Worm (Caenorhabditis elegans) whole organism, L1 larva: ENCODE results near the gene ZK177.11.

Experiments
- C16A3.4 ChIP-seq: fragments of 150-350 bp; optimal IDR thresholded peaks from 2 replicates; lab custom pipeline; 2014; ENCODE audit warnings: missing biosample characterization, missing genetic modification characterization
- Y116A8C.19 ChIP-seq: sonication (generic microtip); optimal IDR thresholded peaks from 2 replicates; lab custom pipeline; 2016; ENCODE audit warnings: missing compliant biosample characterization, missing genetic modification characterization, borderline replicate concordance
- alr-1 ChIP-seq: fragments of 200-800 bp; sonication (Bioruptor generic); optimal IDR thresholded peaks from 2 replicates; lab custom pipeline; 2018; ENCODE audit warnings: borderline replicate concordance, mild to moderate bottlenecking, missing genetic modification characterization, missing compliant biosample characterization
- ama-1 ChIP-seq: fragments of 150-350 bp; optimal IDR thresholded peaks from 2 replicates; lab custom pipeline; 2014
- blmp-1 ChIP-seq: fragments of 150-350 bp; optimal IDR thresholded peaks from 2 replicates; lab custom pipeline; 2014; ENCODE audit warnings: missing biosample characterization, missing genetic modification characterization
- ceh-8 ChIP-seq: fragments of 200-800 bp; sonication (Bioruptor generic); optimal IDR thresholded peaks from 2 replicates; lab custom pipeline; 2018; ENCODE audit warnings: mild to moderate bottlenecking, missing genetic modification characterization, moderate library complexity, missing compliant biosample characterization
- ceh-82 ChIP-seq, 3 experiments: fragments of 150-350 bp in 1 of 3; sonication (generic microtip) in 2 of 3; optimal IDR thresholded peaks; 2 replicates each; lab custom pipeline; 2014 to 2017; ENCODE audit warnings: missing biosample characterization in 3 of 3, missing genetic modification characterization in 3 of 3
- ceh-88 ChIP-seq: fragments of 200-800 bp; sonication (Bioruptor generic); IDR thresholded peaks from 2 replicates; pipeline ENCODE4 v1.3.6; 2022; ENCODE audit warnings: missing genetic modification characterization, missing compliant biosample characterization
- ceh-90 ChIP-seq: sonication (generic microtip); optimal IDR thresholded peaks from 2 replicates; lab custom pipeline; 2016; ENCODE audit warnings: missing genetic modification characterization, missing compliant biosample characterization
- dpl-1 ChIP-seq, 3 experiments: fragments of 150-350 bp in 2 of 3; sonication (generic microtip) in 1 of 3; optimal IDR thresholded peaks; 2 replicates each; lab custom pipeline; 2014 to 2017; ENCODE audit warnings: missing biosample characterization in 3 of 3, missing genetic modification characterization in 3 of 3, missing genetic modification reagents in 3 of 3
- dsc-1 ChIP-seq: sonication (generic microtip); optimal IDR thresholded peaks from 2 replicates; lab custom pipeline; 2016; ENCODE audit warnings: mild to moderate bottlenecking, missing genetic modification characterization, missing compliant biosample characterization
- efl-1 ChIP-seq, 4 experiments: fragments of 150-350 bp; optimal IDR thresholded peaks in 3 of 4; peaks in 1 of 4; 1 replicate in 1 of 4; 2 replicates in 3 of 4; lab custom pipeline; 2014; ENCODE audit warnings: missing biosample characterization in 2 of 4, missing genetic modification characterization in 2 of 4, missing genetic modification reagents in 2 of 4
- fkh-10 ChIP-seq: sonication (generic microtip); optimal IDR thresholded peaks from 2 replicates; lab custom pipeline; 2017; ENCODE audit warnings: missing biosample characterization, missing genetic modification reagents, missing genetic modification characterization
- fkh-4 ChIP-seq: sonication (generic microtip); optimal IDR thresholded peaks from 2 replicates; lab custom pipeline; 2016; ENCODE audit warnings: missing compliant biosample characterization, missing genetic modification characterization, borderline replicate concordance
- hlh-17 ChIP-seq: fragments of 200-800 bp; sonication (Bioruptor generic); optimal IDR thresholded peaks from 2 replicates; lab custom pipeline; 2018; ENCODE audit warnings: missing genetic modification characterization, mild to moderate bottlenecking, missing compliant biosample characterization, moderate library complexity, borderline replicate concordance
- isw-1 ChIP-seq: fragments of 200-800 bp; sonication (Bioruptor generic); IDR thresholded peaks from 2 replicates; pipeline ENCODE4 v1.3.6; 2022; ENCODE audit warnings: missing genetic modification characterization, missing compliant biosample characterization
- jun-1 ChIP-seq: fragments of 150-350 bp; optimal IDR thresholded peaks from 2 replicates; lab custom pipeline; 2014; ENCODE audit warnings: missing biosample characterization, missing genetic modification reagents, missing genetic modification characterization
- lin-15B ChIP-seq: fragments of 150-350 bp; sonication (generic microtip); optimal IDR thresholded peaks from 3 replicates; lab custom pipeline; 2014; ENCODE audit warnings: missing biosample characterization, missing genetic modification characterization
- lsy-2 ChIP-seq, 2 experiments: fragments of 150-350 bp; optimal IDR thresholded peaks; 2 replicates each; lab custom pipeline; 2014; ENCODE audit warnings: missing biosample characterization in 2 of 2, missing genetic modification characterization in 2 of 2
- mab-9 ChIP-seq: fragments of 200-800 bp; sonication (Bioruptor generic); IDR thresholded peaks from 2 replicates; pipeline ENCODE4 v1.3.6; 2022; ENCODE audit warnings: missing genetic modification reagents, missing genetic modification characterization, missing compliant biosample characterization
- nhr-11 ChIP-seq: fragments of 150-350 bp; optimal IDR thresholded peaks from 2 replicates; lab custom pipeline; 2014; ENCODE audit warnings: missing biosample characterization, missing genetic modification characterization
- nhr-19 ChIP-seq: fragments of 200-800 bp; sonication (Bioruptor generic); conservative IDR thresholded peaks from 2 replicates; pipeline ENCODE4 v1.3.6; 2022; ENCODE audit warnings: missing genetic modification characterization, missing compliant biosample characterization
- nhr-28 ChIP-seq: fragments of 150-350 bp; optimal IDR thresholded peaks from 2 replicates; lab custom pipeline; 2014; ENCODE audit warnings: missing biosample characterization, missing genetic modification characterization
- nhr-76 ChIP-seq: sonication (generic microtip); optimal IDR thresholded peaks from 2 replicates; lab custom pipeline; 2017; ENCODE audit warnings: missing biosample characterization, missing genetic modification characterization
- nhr-77 ChIP-seq: fragments of 150-350 bp; optimal IDR thresholded peaks from 2 replicates; lab custom pipeline; 2014; ENCODE audit warnings: missing biosample characterization, missing genetic modification characterization
- nhr-84 ChIP-seq: sonication (generic microtip); optimal IDR thresholded peaks from 2 replicates; lab custom pipeline; 2017; ENCODE audit warnings: missing biosample characterization, missing genetic modification characterization
- nhr-90 ChIP-seq: sonication (generic microtip); optimal IDR thresholded peaks from 2 replicates; lab custom pipeline; 2016; ENCODE audit warnings: mild to moderate bottlenecking, missing genetic modification characterization, missing compliant biosample characterization; ENCODE audit not compliant: poor library complexity
- pax-3 ChIP-seq: fragments of 200-800 bp; sonication (Bioruptor generic); optimal IDR thresholded peaks from 2 replicates; lab custom pipeline; 2018; ENCODE audit warnings: mild to moderate bottlenecking, missing genetic modification characterization, moderate library complexity, missing compliant biosample characterization
- pqm-1 ChIP-seq: sonication (generic microtip); optimal IDR thresholded peaks from 3 replicates; lab custom pipeline; 2017; ENCODE audit warnings: missing biosample characterization, missing genetic modification characterization
- rnt-1 ChIP-seq: sonication (generic microtip); optimal IDR thresholded peaks from 2 replicates; lab custom pipeline; 2016; ENCODE audit warnings: mild to moderate bottlenecking, missing genetic modification characterization, moderate library complexity, missing compliant biosample characterization
- skn-1 ChIP-seq: fragments of 150-350 bp; optimal IDR thresholded peaks from 2 replicates; lab custom pipeline; 2014; ENCODE audit warnings: missing biosample characterization, missing genetic modification characterization
- snpc-4 ChIP-seq: fragments of 150-350 bp; optimal IDR thresholded peaks from 2 replicates; lab custom pipeline; 2014; ENCODE audit warnings: missing biosample characterization, missing genetic modification characterization
- sup-37 ChIP-seq: fragments of 200-800 bp; sonication (Bioruptor generic); optimal IDR thresholded peaks from 2 replicates; lab custom pipeline; 2018; ENCODE audit warnings: mild to moderate bottlenecking, missing genetic modification characterization, missing compliant biosample characterization
- unc-130 ChIP-seq: fragments of 150-350 bp; optimal IDR thresholded peaks from 2 replicates; lab custom pipeline; 2017; ENCODE audit warnings: missing biosample characterization, missing genetic modification characterization, inconsistent platforms
- unc-86 ChIP-seq: sonication (generic microtip); optimal IDR thresholded peaks from 2 replicates; lab custom pipeline; 2016; ENCODE audit warnings: missing genetic modification characterization, missing compliant biosample characterization
- ztf-11 ChIP-seq, 2 experiments: sonication (generic microtip); optimal IDR thresholded peaks; 2 replicates each; lab custom pipeline; 2016 to 2017; ENCODE audit warnings: missing genetic modification characterization in 2 of 2, missing biosample characterization in 1 of 2, missing compliant biosample characterization in 1 of 2

The ZK177.11 gene

DNA sequence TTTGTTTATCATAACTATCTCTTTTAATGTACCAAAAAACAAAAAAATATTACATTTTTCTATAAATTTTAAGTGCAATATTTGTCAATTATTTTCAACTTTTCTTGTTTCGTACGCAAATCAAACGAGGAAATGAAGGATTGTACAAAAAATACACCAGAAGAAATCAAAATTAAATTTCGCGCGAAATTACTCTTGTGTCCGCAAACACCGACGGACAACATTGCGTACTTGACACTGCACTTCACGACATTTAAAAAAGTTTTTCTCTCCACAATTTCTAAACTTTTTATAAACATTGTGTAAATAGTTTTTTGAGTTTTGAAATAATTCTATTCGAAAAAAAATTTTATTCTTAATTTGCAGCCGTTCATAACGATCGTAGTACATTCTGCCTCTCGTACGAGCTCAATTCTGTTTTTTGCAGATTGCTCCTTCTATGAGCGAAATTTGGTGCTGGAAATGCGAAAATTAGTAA lies 48.8 kb upstream of the ZK177.11 start, which contains the start of gene mrps-16 (continued):
- TF ChIP-seq unc-130 (tag; lab: Kevin White, UChicago): peak; percentile 58
- TF ChIP-seq ceh-82 (tag; optimal IDR thresholded peaks at IDR 0.05; lab: Kevin White, UChicago): peak; percentile 51 to 73 (median 67)
- TF ChIP-seq dsc-1 (tag; lab: Kevin White, UChicago): peak; percentile 59
- no peak for TF ChIP-seq pqm-1 (tag; lab: Kevin White, UChicago)
- no peak for TF ChIP-seq Y116A8C.19
- peak; percentile 96 to 98 (median 97) for TF ChIP-seq dpl-1 (GFP tag; optimal IDR thresholded peaks at IDR 0.05; lab: Kevin White, UChicago)
- peak; percentile 6 for TF ChIP-seq ceh-8 (GFP tag; lab: Kevin White, UChicago)
- TF ChIP-seq pax-3 (tag; lab: Kevin White, UChicago): no peak
- peak; percentile 59 for TF ChIP-seq blmp-1 (tag; lab: Kevin White, UChicago)
- peak; percentile 52 for TF ChIP-seq skn-1
- peak; percentile 31 for TF ChIP-seq lin-15B (tag; lab: Kevin White, UChicago)
- TF ChIP-seq hlh-17 (GFP tag; lab: Kevin White, UChicago): no peak
- peak; percentile 58 for TF ChIP-seq unc-86 (tag; lab: Kevin White, UChicago)
- peak; percentile 80 for TF ChIP-seq C16A3.4
- TF ChIP-seq snpc-4 (tag; lab: Kevin White, UChicago): peak; percentile 38
- no peak for TF ChIP-seq ceh-88
- peak; percentile 37 for TF ChIP-seq nhr-77 (tag; lab: Kevin White, UChicago)
- TF ChIP-seq fkh-10 (GFP tag; lab: Kevin White, UChicago): no peak
- no peak for TF ChIP-seq nhr-84 (tag; lab: Kevin White, UChicago)

DNA sequence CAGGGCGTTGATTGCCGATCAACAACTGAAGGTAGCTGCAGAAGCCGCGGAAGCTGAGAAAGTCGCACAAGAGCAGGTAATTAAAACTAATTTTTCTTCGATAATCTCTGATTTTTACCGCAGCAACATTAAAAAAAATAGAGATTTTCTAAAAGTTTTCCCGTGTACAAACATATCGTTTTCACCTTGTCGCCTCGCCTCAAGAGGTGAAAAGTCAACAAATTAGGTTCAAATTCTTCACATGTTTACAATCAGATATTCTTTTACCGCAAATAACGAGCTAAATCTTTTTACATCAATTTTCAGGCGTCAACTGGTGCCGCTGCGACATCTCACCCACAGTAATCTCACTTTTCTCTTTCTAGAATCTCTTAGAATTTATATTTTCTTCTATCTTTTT lies 47.8 kb upstream of the ZK177.11 start, which contains the start of gene ilcr-2:
Gene ilcr-2 (plus strand): TSS at position 301 of the 400 bp plus-strand sequence.
- TF ChIP-seq jun-1 (tag; lab: Kevin White, UChicago): no peak
- TF ChIP-seq rnt-1 (tag; lab: Kevin White, UChicago): no peak
- no peak for TF ChIP-seq alr-1 (tag; lab: Kevin White, UChicago)
- TF ChIP-seq skn-1: no peak
- no peak for TF ChIP-seq ceh-88
- TF ChIP-seq nhr-90 (tag; lab: Kevin White, UChicago): no peak
- TF ChIP-seq nhr-11 (tag; lab: Kevin White, UChicago): no peak
- no peak for TF ChIP-seq unc-130 (tag; lab: Kevin White, UChicago)
- no peak for TF ChIP-seq snpc-4 (tag; lab: Kevin White, UChicago)
- no peak for TF ChIP-seq ztf-11 (tag; optimal IDR thresholded peaks at IDR 0.05; lab: Kevin White, UChicago)
- no peak for TF ChIP-seq nhr-28 (tag; lab: Kevin White, UChicago)
- no peak for TF ChIP-seq nhr-76 (tag; lab: Kevin White, UChicago)
- no peak for TF ChIP-seq nhr-19 (GFP tag; lab: Robert Waterston, UW)
- no peak for TF ChIP-seq ama-1 (lab: Kevin White, UChicago)
- no peak for TF ChIP-seq sup-37 (GFP tag; lab: Kevin White, UChicago)
- TF ChIP-seq lsy-2 (tag; optimal IDR thresholded peaks at IDR 0.05; lab: Kevin White, UChicago): no peak
- TF ChIP-seq pax-3 (tag; lab: Kevin White, UChicago): no peak
- TF ChIP-seq ceh-90: no peak

DNA sequence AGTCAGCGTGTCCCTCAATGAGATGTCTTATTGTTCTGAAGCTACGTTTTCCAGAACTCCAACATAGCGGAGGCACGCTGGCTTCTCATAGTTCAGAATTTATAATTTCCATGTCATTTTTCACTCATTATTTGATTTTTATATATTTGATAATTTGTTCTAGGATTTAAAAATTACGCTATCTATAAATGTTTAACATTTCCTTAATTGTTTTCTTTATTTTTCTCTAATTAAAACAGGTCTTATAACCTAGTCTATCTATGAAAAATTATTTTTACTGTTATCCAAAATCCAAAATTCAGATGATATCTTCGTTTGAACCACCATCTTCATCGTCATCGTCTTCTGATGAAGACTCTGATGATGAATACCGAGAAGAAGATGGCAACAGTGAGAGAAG lies 44.4 kb upstream of the ZK177.11 start, which contains the start of gene F56D1.1:
Gene F56D1.1 (plus strand): TSS at position 301 of the 400 bp plus-strand sequence.
- no peak for TF ChIP-seq isw-1 (GFP tag; lab: Robert Waterston, UW)
- no peak for TF ChIP-seq nhr-77 (tag; lab: Kevin White, UChicago)
- no peak for TF ChIP-seq mab-9 (GFP tag; lab: Robert Waterston, UW)
- no peak for TF ChIP-seq fkh-4 (tag; lab: Kevin White, UChicago)
- no peak for TF ChIP-seq nhr-90 (tag; lab: Kevin White, UChicago)
- TF ChIP-seq efl-1 (optimal IDR thresholded peaks at IDR 0.05; lab: Kevin White, UChicago): no peak
- peak in 1 of 2 experiments; percentile 49 for TF ChIP-seq efl-1 (GFP tag; optimal IDR thresholded peaks at IDR 0.05 in 1 of 2; lab: Kevin White, UChicago)
